Worm (Caenorhabditis elegans): ENCODE results near the gene scl-6.

scl-6 gene

ce11 chrIV:13109751-13110150 lies 41.2 kb downstream of the scl-6 start, which contains the start of gene best-1:
best-1 (minus strand) TSS chrIV:13109779.
- TF ChIP-seq hmg-11 (tag; optimal IDR thresholded peaks at IDR 0.05) (no peak), nhr-43 (tag; optimal IDR thresholded peaks at IDR 0.05; ENCODE audit: poor library complexity, severe bottlenecking) (no peak), nhr-23 (tag; optimal IDR thresholded peaks at IDR 0.05) (peak; percentile 1), egl-5 (tag; optimal IDR thresholded peaks at IDR 0.05) (peak; percentile 57), mdl-1 (tag; optimal IDR thresholded peaks at IDR 0.05) (peak; percentile 14)

- TF ChIP-seq nhr-25 (tag; optimal IDR thresholded peaks at IDR 0.05), result peak; percentile 6
- TF ChIP-seq skn-1 (tag; optimal IDR thresholded peaks at IDR 0.05), result no peak
Measured at ce11 chrIV:13110876-13111275, 42.3 kb downstream of the scl-6 start.

DNA sequence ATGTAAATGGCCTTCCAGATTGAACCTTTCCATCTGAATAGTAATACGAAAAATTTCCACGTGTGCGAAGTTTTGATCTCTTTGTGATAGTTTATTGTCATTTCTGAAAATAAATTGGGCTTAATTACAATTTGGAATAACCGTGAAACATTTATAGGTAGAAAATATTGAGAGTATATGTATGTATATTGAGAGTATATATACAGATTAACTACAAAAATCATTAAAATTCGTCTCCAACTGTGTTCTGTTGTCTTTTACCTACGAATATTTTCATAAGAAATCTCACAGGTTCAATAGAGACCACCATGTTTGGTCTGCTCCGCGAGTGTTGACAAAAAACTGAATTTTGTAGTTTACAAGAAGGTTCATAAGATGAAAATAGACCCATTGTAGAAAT lies 44.4 kb downstream of the scl-6 start, which contains the start of gene best-2:
Gene best-2 (minus strand): TSS at position 101 of the 400 bp plus-strand sequence.
- TF ChIP-seq daf-12 (tag; optimal IDR thresholded peaks at IDR 0.05) (no peak), pqm-1 (tag; optimal IDR thresholded peaks at IDR 0.05) (no peak), ceh-9 (tag; optimal IDR thresholded peaks at IDR 0.05) (no peak), ztf-11 (tag; optimal IDR thresholded peaks at IDR 0.05) (no peak), lsy-12 (tag; optimal IDR thresholded peaks at IDR 0.05) (no peak)

- TF ChIP-seq nhr-43 (tag; optimal IDR thresholded peaks at IDR 0.05; ENCODE audit: poor library complexity, severe bottlenecking) (no peak), egl-5 (tag; optimal IDR thresholded peaks at IDR 0.05) (no peak), nhr-77 (tag; optimal IDR thresholded peaks at IDR 0.05) (no peak), R02D3.7 (tag; optimal IDR thresholded peaks at IDR 0.05) (no peak)
Measured at ce11 chrIV:13116679-13117078, 48.1 kb downstream of the scl-6 start.

DNA sequence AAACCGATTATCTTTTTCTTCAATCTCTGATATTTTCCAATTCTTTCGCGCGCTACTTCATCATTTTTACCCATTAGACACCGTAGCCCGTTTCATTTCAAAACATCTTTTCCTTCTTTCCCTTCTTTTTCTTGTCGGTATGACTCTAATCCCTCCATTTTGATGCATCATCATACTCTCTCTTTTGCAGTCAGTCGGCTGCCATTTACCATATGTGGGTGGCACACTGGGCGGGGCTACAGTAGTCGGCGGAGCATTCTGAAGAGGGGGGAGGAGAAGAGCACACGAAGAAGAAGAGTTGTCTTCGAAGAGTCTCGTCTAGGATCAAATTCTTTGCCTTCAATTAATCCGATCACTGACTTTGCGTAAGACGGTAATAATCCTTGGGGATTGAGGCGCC lies 50.2 kb downstream of the scl-6 start, which contains the start of gene unc-30:
Gene unc-30 (plus strand): TSS at position 184 of the 400 bp plus-strand sequence.
- TF ChIP-seq unc-62 (GFP tag; optimal IDR thresholded peaks at IDR 0.05) (no peak), elt-2 (tag; optimal IDR thresholded peaks at IDR 0.05) (no peak), ceh-16 (tag; optimal IDR thresholded peaks at IDR 0.05) (no peak), lin-39 (tag; optimal IDR thresholded peaks at IDR 0.05) (peak; percentile 34), nfya-1 (tag; optimal IDR thresholded peaks at IDR 0.05; ENCODE audit: insufficient read depth) (peak; percentile 58), eor-1 (tag; optimal IDR thresholded peaks at IDR 0.05) (no peak), fkh-10 (GFP tag; optimal IDR thresholded peaks at IDR 0.05) (no peak)

All from whole organism, L3 larva.